Worm (Caenorhabditis elegans): ENCODE results near the gene C43F9.7.

Gene C43F9.7

ce11 chrIV:10620811-10621210 lies 27.3 kb upstream of the C43F9.7 start, which contains the start of gene R09H10.7:
Gene R09H10.7 (plus strand): TSS chrIV:10621111.
- TF ChIP-seq ceh-63 (GFP tag; optimal IDR thresholded peaks at IDR 0.05) = no peak
- no peak for TF ChIP-seq aha-1 (tag; optimal IDR thresholded peaks at IDR 0.05)
- TF ChIP-seq lin-15B (tag; optimal IDR thresholded peaks at IDR 0.05) = no peak
- no peak for TF ChIP-seq nhr-19 (GFP tag; conservative IDR thresholded peaks at IDR 0.05)
- TF ChIP-seq nhr-85 (tag) = no peak
- TF ChIP-seq nhr-84 (tag; optimal IDR thresholded peaks at IDR 0.05) = no peak
- no peak for TF ChIP-seq alr-1 (tag; optimal IDR thresholded peaks at IDR 0.05; ENCODE audit: borderline replicate concordance)
- TF ChIP-seq Y116A8C.19 (tag; optimal IDR thresholded peaks at IDR 0.05; ENCODE audit: borderline replicate concordance) = no peak
- TF ChIP-seq sup-37 (GFP tag; optimal IDR thresholded peaks at IDR 0.05) = no peak
- no peak for TF ChIP-seq grh-1 (GFP tag; IDR thresholded peaks at IDR 0.05)
- no peak for TF ChIP-seq unc-62 (GFP tag; optimal IDR thresholded peaks at IDR 0.05)

ce11 chrIV:10617099-10617498 lies 23.6 kb upstream of the C43F9.7 start:
- TF ChIP-seq blmp-1 (tag; optimal IDR thresholded peaks at IDR 0.05) (peak; percentile 44), lin-14 (GFP tag; optimal IDR thresholded peaks at IDR 0.05) (peak; percentile 65), efl-1 (optimal IDR thresholded peaks at IDR 0.05) (no peak), efl-1 (GFP tag; optimal IDR thresholded peaks at IDR 0.05 in 1 of 2) (peak in 1 of 2 experiments; percentile 18), nhr-20 (tag; optimal IDR thresholded peaks at IDR 0.05) (peak; percentile 50), fkh-8 (tag; optimal IDR thresholded peaks at IDR 0.05) (no peak), nhr-84 (tag; optimal IDR thresholded peaks at IDR 0.05) (no peak), ets-5 (GFP tag; IDR thresholded peaks at IDR 0.05) (no peak), nhr-11 (tag; optimal IDR thresholded peaks at IDR 0.05) (no peak), lin-35 (GFP tag; optimal IDR thresholded peaks at IDR 0.05) (peak in 1 of 2 experiments; percentile 12), vab-15 (tag; optimal IDR thresholded peaks at IDR 0.05) (no peak), egl-27 (tag; optimal IDR thresholded peaks at IDR 0.05) (no peak), unc-98 (GFP tag; IDR thresholded peaks at IDR 0.05) (no peak), pqm-1 (tag; optimal IDR thresholded peaks at IDR 0.05) (no peak), snu-23 (GFP tag; optimal IDR thresholded peaks at IDR 0.05) (peak; percentile 24), C04F5.9 (tag; optimal IDR thresholded peaks at IDR 0.05) (no peak), rnt-1 (tag; optimal IDR thresholded peaks at IDR 0.05) (no peak), nhr-85 (tag) (peak; percentile 66), jun-1 (tag; optimal IDR thresholded peaks at IDR 0.05) (no peak), aly-2 (tag; optimal IDR thresholded peaks at IDR 0.05) (no peak), xbp-1 (tag; optimal IDR thresholded peaks at IDR 0.05) (no peak), zip-4 (GFP tag; optimal IDR thresholded peaks at IDR 0.05) (no peak), elt-3 (tag; optimal IDR thresholded peaks at IDR 0.05) (peak in 1 of 6 experiments; percentile 46)

- TF ChIP-seq nhr-77 (tag; optimal IDR thresholded peaks at IDR 0.05) (no peak), sox-4 (tag; optimal IDR thresholded peaks at IDR 0.05) (no peak), rnt-1 (tag; optimal IDR thresholded peaks at IDR 0.05) (no peak), elt-2 (tag; optimal IDR thresholded peaks at IDR 0.05) (no peak), hlh-17 (GFP tag; optimal IDR thresholded peaks at IDR 0.05; ENCODE audit: borderline replicate concordance) (no peak), efl-1 (optimal IDR thresholded peaks at IDR 0.05) (no peak), efl-1 (GFP tag; optimal IDR thresholded peaks at IDR 0.05 in 1 of 2) (peak in 1 of 2 experiments; percentile 21), lin-35 (GFP tag; optimal IDR thresholded peaks at IDR 0.05) (no peak), elt-3 (tag; optimal IDR thresholded peaks at IDR 0.05) (peak in 1 of 6 experiments; percentile 57), blmp-1 (tag; optimal IDR thresholded peaks at IDR 0.05) (peak; percentile 76), fos-1 (tag; optimal IDR thresholded peaks at IDR 0.05) (no peak), nhr-85 (tag) (no peak)
These were observed 22.9 kb upstream of the C43F9.7 start for ce11 chrIV:10616366-10616765.

ce11 chrIV:10614918-10615477 lies 21.5 kb upstream of the C43F9.7 start, which contains the start of gene ptr-14:
Gene ptr-14 (plus strand): TSS chrIV:10615427.
- TF ChIP-seq nhr-85 (tag) (peak; percentile 50), hpl-2 (GFP tag; optimal IDR thresholded peaks at IDR 0.05) (no peak)
